Worm (Caenorhabditis elegans): ENCODE measurements around the gene Y66D12A.16.

Y66D12A.16 gene

ce11 chrIII:11534624-11535079 is 11.3 kb downstream of the Y66D12A.16 start, which contains the start of gene nrps-1:
Gene nrps-1, plus strand, starts transcription at chrIII:11534674.
- TF ChIP-seq daf-12 (tag; optimal IDR thresholded peaks at IDR 0.05) (no peak), fkh-2 (tag; optimal IDR thresholded peaks at IDR 0.05) (no peak), tbx-2 (tag; optimal IDR thresholded peaks at IDR 0.05) (no peak), nfya-1 (tag; optimal IDR thresholded peaks at IDR 0.05; ENCODE audit: insufficient read depth) (no peak), ceh-82 (tag; optimal IDR thresholded peaks at IDR 0.05) (no peak), elt-3 (tag; optimal IDR thresholded peaks at IDR 0.05) (no peak), fkh-10 (GFP tag; optimal IDR thresholded peaks at IDR 0.05) (no peak), mml-1 (tag; optimal IDR thresholded peaks at IDR 0.05) (no peak), egl-5 (tag; optimal IDR thresholded peaks at IDR 0.05) (no peak)

ce11 chrIII:11535453-11535852 is 12.1 kb downstream of the Y66D12A.16 start:
- no peak for TF ChIP-seq mml-1 (tag; optimal IDR thresholded peaks at IDR 0.05)
- TF ChIP-seq lsy-12 (tag; optimal IDR thresholded peaks at IDR 0.05) = no peak
- TF ChIP-seq ama-1 (optimal IDR thresholded peaks at IDR 0.05) = no peak
- TF ChIP-seq nhr-77 (tag; optimal IDR thresholded peaks at IDR 0.05) = no peak
- TF ChIP-seq nhr-12 (tag; optimal IDR thresholded peaks at IDR 0.05) = no peak
- no peak for TF ChIP-seq ZK546.5 (tag; optimal IDR thresholded peaks at IDR 0.05)
- no peak for TF ChIP-seq ceh-9 (tag; optimal IDR thresholded peaks at IDR 0.05)
- TF ChIP-seq hmg-11 (tag; optimal IDR thresholded peaks at IDR 0.05) = no peak
- no peak for TF ChIP-seq mdl-1 (tag; optimal IDR thresholded peaks at IDR 0.05)
- no peak for TF ChIP-seq unc-39 (tag; optimal IDR thresholded peaks at IDR 0.05)
- TF ChIP-seq nhr-28 (tag; optimal IDR thresholded peaks at IDR 0.05) = no peak
- TF ChIP-seq sea-2 (GFP tag; optimal IDR thresholded peaks at IDR 0.05) = no peak
- no peak for TF ChIP-seq ceh-28 (tag; optimal IDR thresholded peaks at IDR 0.05)
- no peak for TF ChIP-seq aly-2 (tag; optimal IDR thresholded peaks at IDR 0.05)
- TF ChIP-seq ztf-4 (tag; optimal IDR thresholded peaks at IDR 0.05) = no peak

ce11 chrIII:11544947-11545346 is 21.6 kb downstream of the Y66D12A.16 start:
- no peak for TF ChIP-seq ZK546.5 (tag; optimal IDR thresholded peaks at IDR 0.05)
- TF ChIP-seq elt-2 (tag; optimal IDR thresholded peaks at IDR 0.05) = no peak
- no peak for TF ChIP-seq ztf-11 (tag; optimal IDR thresholded peaks at IDR 0.05)
- TF ChIP-seq fos-1 (tag; optimal IDR thresholded peaks at IDR 0.05) = no peak
- no peak for TF ChIP-seq pqm-1 (tag; optimal IDR thresholded peaks at IDR 0.05)
- no peak for TF ChIP-seq elt-3 (tag; optimal IDR thresholded peaks at IDR 0.05)
- TF ChIP-seq lin-15B (tag; optimal IDR thresholded peaks at IDR 0.05) = no peak
- no peak for TF ChIP-seq fkh-10 (GFP tag; optimal IDR thresholded peaks at IDR 0.05)
- no peak for TF ChIP-seq ceh-9 (tag; optimal IDR thresholded peaks at IDR 0.05)
- TF ChIP-seq R02D3.7 (tag; optimal IDR thresholded peaks at IDR 0.05) = no peak
- TF ChIP-seq mml-1 (tag; optimal IDR thresholded peaks at IDR 0.05) = no peak
- no peak for TF ChIP-seq skn-1 (tag; optimal IDR thresholded peaks at IDR 0.05)

ce11 chrIII:11548070-11548469 is 24.7 kb downstream of the Y66D12A.16 start, which contains the start of gene Y66D12A.13:
Gene Y66D12A.13, plus strand, starts transcription at chrIII:11548370.
- TF ChIP-seq lin-39 (tag; optimal IDR thresholded peaks at IDR 0.05) (no peak), elt-2 (tag; optimal IDR thresholded peaks at IDR 0.05) (peak; percentile 23)

ce11 chrIII:11554701-11555111 is 31.4 kb downstream of the Y66D12A.16 start:
- TF ChIP-seq elt-2 (tag; optimal IDR thresholded peaks at IDR 0.05) (peak; percentile 1), nhr-12 (tag; optimal IDR thresholded peaks at IDR 0.05) (no peak), nhr-25 (tag; optimal IDR thresholded peaks at IDR 0.05) (peak; percentile 71), nfya-1 (tag; optimal IDR thresholded peaks at IDR 0.05; ENCODE audit: insufficient read depth) (peak; percentile 20), lin-15B (tag; optimal IDR thresholded peaks at IDR 0.05) (no peak), pqm-1 (tag; optimal IDR thresholded peaks at IDR 0.05) (no peak)

- TF ChIP-seq nhr-23 (tag; optimal IDR thresholded peaks at IDR 0.05) (peak; percentile 8), nhr-76 (tag; optimal IDR thresholded peaks at IDR 0.05) (no peak), nhr-25 (tag; optimal IDR thresholded peaks at IDR 0.05) (peak; percentile 55), fkh-2 (tag; optimal IDR thresholded peaks at IDR 0.05) (no peak), lin-39 (tag; optimal IDR thresholded peaks at IDR 0.05) (peak; percentile 32), R02D3.7 (tag; optimal IDR thresholded peaks at IDR 0.05) (no peak), mdl-1 (tag; optimal IDR thresholded peaks at IDR 0.05) (no peak)
These were observed 33.5 kb downstream of the Y66D12A.16 start for ce11 chrIII:11556860-11557259.
